Worm (Caenorhabditis elegans) whole organism, early embryonic: ENCODE results near the gene spk-1.

ENCODE experiments used
- B0310.2 ChIP-seq: sonication (generic microtip); optimal IDR thresholded peaks from 2 replicates; lab custom pipeline; 2016; ENCODE audit warnings: mild to moderate bottlenecking, missing genetic modification characterization, missing compliant biosample characterization
- F13C5.2 ChIP-seq: sonication (generic microtip); optimal IDR thresholded peaks from 2 replicates; lab custom pipeline; 2017; ENCODE audit warnings: mild to moderate bottlenecking, missing genetic modification characterization, inconsistent platforms, missing compliant biosample characterization
- ama-1 ChIP-seq: fragments of 150-350 bp; optimal IDR thresholded peaks from 2 replicates; lab custom pipeline; 2014
- ceh-36 ChIP-seq: sonication (generic microtip); optimal IDR thresholded peaks from 2 replicates; lab custom pipeline; 2016; ENCODE audit warnings: missing genetic modification characterization, inconsistent platforms, missing compliant biosample characterization
- ets-7 ChIP-seq: sonication (generic microtip); optimal IDR thresholded peaks from 2 replicates; lab custom pipeline; 2016; ENCODE audit warnings: missing genotype, missing genetic modification characterization, missing compliant biosample characterization
- flt-1 ChIP-seq: fragments of 200-800 bp; sonication (Bioruptor generic); IDR thresholded peaks from 2 replicates; pipeline ENCODE4 v1.3.6; 2022; ENCODE audit warnings: missing genetic modification characterization, missing compliant biosample characterization
- hmbx-1 ChIP-seq: sonication (generic microtip); optimal IDR thresholded peaks from 2 replicates; lab custom pipeline; 2016; ENCODE audit warnings: mild to moderate bottlenecking, missing genetic modification characterization, missing compliant biosample characterization
- hmg-4 ChIP-seq: fragments of 200-800 bp; sonication (Bioruptor generic); optimal IDR thresholded peaks from 2 replicates; lab custom pipeline; 2018; ENCODE audit warnings: mild to moderate bottlenecking, missing genetic modification characterization, missing compliant biosample characterization
- hnd-1 ChIP-seq: sonication (generic microtip); optimal IDR thresholded peaks from 2 replicates; lab custom pipeline; 2016; ENCODE audit warnings: missing genetic modification characterization, missing compliant biosample characterization
- pes-1 ChIP-seq: fragments of 200-800 bp; sonication (Bioruptor generic); IDR thresholded peaks from 2 replicates; pipeline ENCODE4 v1.3.6; 2022; ENCODE audit warnings: missing genetic modification reagents, missing genetic modification characterization, missing compliant biosample characterization
- scrt-1 ChIP-seq: fragments of 200-800 bp; sonication (Bioruptor generic); IDR thresholded peaks from 2 replicates; pipeline ENCODE4 v1.3.6; 2022; ENCODE audit warnings: missing genetic modification characterization, missing compliant biosample characterization
- sea-1 ChIP-seq: fragments of 200-800 bp; sonication (Bioruptor generic); conservative IDR thresholded peaks from 2 replicates; pipeline ENCODE4 v1.3.6; 2022; ENCODE audit warnings: missing genetic modification characterization, missing compliant biosample characterization
- tbx-11 ChIP-seq: fragments of 200-800 bp; sonication (Bioruptor generic); IDR thresholded peaks from 2 replicates; pipeline ENCODE4 v1.3.6; 2022; ENCODE audit warnings: missing genetic modification characterization, missing compliant biosample characterization
- tbx-37 ChIP-seq: fragments of 200-800 bp; sonication (Bioruptor generic); conservative IDR thresholded peaks from 2 replicates; pipeline ENCODE4 v1.3.6; 2022; ENCODE audit warnings: missing genetic modification reagents, missing genetic modification characterization, missing compliant biosample characterization

DNA sequence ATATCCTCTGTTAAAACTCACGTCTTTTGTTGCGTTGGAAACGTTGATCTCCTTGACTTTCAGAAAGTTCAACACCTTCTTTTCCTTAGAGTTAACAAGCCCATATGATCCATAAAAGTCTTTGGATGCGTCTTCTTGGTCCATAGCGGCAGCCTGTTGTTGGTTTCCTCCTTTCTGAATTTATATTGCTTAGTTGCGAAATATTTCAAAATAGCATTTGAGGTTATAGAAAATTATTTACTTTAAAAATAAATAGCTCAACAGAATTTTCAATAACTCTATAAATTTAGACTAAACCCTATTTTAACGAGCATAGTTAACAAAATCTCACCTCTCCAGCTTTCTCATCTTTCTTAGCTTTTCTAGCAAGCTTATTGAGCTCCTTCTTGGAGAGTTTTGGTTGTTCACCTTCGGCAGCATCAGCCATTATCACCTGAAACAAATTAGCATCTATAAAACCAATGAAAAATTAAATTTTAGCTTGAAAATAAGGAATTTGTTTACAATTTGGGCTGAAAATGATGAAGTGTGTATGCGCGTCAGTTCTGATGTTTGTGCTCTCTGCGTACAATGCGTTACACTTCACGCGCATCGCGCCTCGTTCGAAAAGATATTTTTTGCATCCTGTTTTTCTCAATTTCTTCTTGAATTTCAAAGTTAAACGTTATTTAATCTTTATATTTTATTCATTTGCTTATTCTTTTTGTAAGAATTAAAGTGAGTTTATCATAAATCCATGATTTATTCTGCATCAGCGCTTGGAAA, 34.6 kb downstream of the spk-1 start, which contains the start of the genes dars-1 and ctr-9:
- TF ChIP-seq scrt-1 (no peak), pes-1 (GFP tag; lab: Robert Waterston, UW) (no peak), ama-1 (no peak), flt-1 (GFP tag; lab: Robert Waterston, UW) (no peak), B0310.2 (tag; lab: Kevin White, UChicago) (no peak), hnd-1 (tag; lab: Kevin White, UChicago) (no peak), ceh-36 (tag; lab: Kevin White, UChicago) (no peak), F13C5.2 (tag; lab: Kevin White, UChicago) (no peak), hmg-4 (no peak), ets-7 (tag; lab: Kevin White, UChicago) (no peak), tbx-11 (GFP tag; lab: Robert Waterston, UW) (no peak), tbx-37 (no peak), sea-1 (no peak), hmbx-1 (no peak)
